Worm (Caenorhabditis elegans) whole organism, L2 larva: Measurements from ENCODE around the gene pmk-3.
"Not testable (repeated sequence)": the region's sequence is repeated elsewhere in the genome, so short reads cannot be mapped to it uniquely, and the experiment has no call there.

Experiments
- C34F6.9 ChIP-seq: fragments of 150-350 bp; optimal IDR thresholded peaks from 2 replicates; lab custom pipeline; 2014; ENCODE audit warnings: missing biosample characterization, missing genetic modification characterization
- F13H6.1 ChIP-seq: sonication (generic microtip); optimal IDR thresholded peaks from 2 replicates; lab custom pipeline; 2016; ENCODE audit warnings: missing genetic modification characterization, missing compliant biosample characterization
- Y55F3AM.14 ChIP-seq: fragments of 200-800 bp; sonication (Bioruptor generic); optimal IDR thresholded peaks from 2 replicates; lab custom pipeline; 2018; ENCODE audit warnings: mild to moderate bottlenecking, missing genetic modification characterization, missing compliant biosample characterization
- alr-1 ChIP-seq: fragments of 150-350 bp; optimal IDR thresholded peaks from 2 replicates; lab custom pipeline; 2014; ENCODE audit warnings: missing biosample characterization, missing genetic modification characterization
- ama-1 ChIP-seq: fragments of 150-350 bp; optimal IDR thresholded peaks from 2 replicates; lab custom pipeline; 2018; ENCODE audit warnings: inconsistent platforms
- blmp-1 ChIP-seq: sonication (generic microtip); optimal IDR thresholded peaks from 2 replicates; lab custom pipeline; 2017; ENCODE audit warnings: missing genetic modification characterization, mild to moderate bottlenecking, missing compliant biosample characterization, antibody characterized with exemption, moderate library complexity; ENCODE audit not compliant: insufficient read depth
- ceh-16 ChIP-seq: fragments of 150-350 bp; optimal IDR thresholded peaks from 2 replicates; lab custom pipeline; 2014; ENCODE audit warnings: missing biosample characterization, missing genetic modification characterization
- ceh-82 ChIP-seq: fragments of 150-350 bp; optimal IDR thresholded peaks from 2 replicates; lab custom pipeline; 2014; ENCODE audit warnings: missing biosample characterization, missing genetic modification characterization
- crh-2 ChIP-seq: sonication (generic microtip); optimal IDR thresholded peaks from 2 replicates; lab custom pipeline; 2017; ENCODE audit warnings: missing biosample characterization, missing genetic modification characterization
- egl-27 ChIP-seq: sonication (generic microtip); optimal IDR thresholded peaks from 3 replicates; lab custom pipeline; 2017; ENCODE audit warnings: missing biosample characterization, missing genetic modification reagents, missing genetic modification characterization
- elt-1 ChIP-seq: fragments of 150-350 bp; optimal IDR thresholded peaks from 2 replicates; lab custom pipeline; 2014; ENCODE audit warnings: missing biosample characterization, missing genetic modification characterization
- elt-3 ChIP-seq: sonication (generic microtip); optimal IDR thresholded peaks from 2 replicates; lab custom pipeline; 2017; ENCODE audit warnings: missing biosample characterization, missing genetic modification characterization
- fos-1 ChIP-seq: fragments of 150-350 bp; optimal IDR thresholded peaks from 2 replicates; lab custom pipeline; 2014; ENCODE audit warnings: missing biosample characterization, missing genetic modification characterization
- lin-11 ChIP-seq: fragments of 150-350 bp; sonication (generic microtip); optimal IDR thresholded peaks from 2 replicates; lab custom pipeline; 2014; ENCODE audit warnings: missing biosample characterization, missing genetic modification characterization, inconsistent platforms, mixed read lengths
- mab-5 ChIP-seq: fragments of 150-350 bp; optimal IDR thresholded peaks from 2 replicates; lab custom pipeline; 2014; ENCODE audit warnings: missing biosample characterization, missing genetic modification characterization
- mbf-1 ChIP-seq: sonication (generic microtip); optimal IDR thresholded peaks from 2 replicates; lab custom pipeline; 2017; ENCODE audit warnings: missing biosample characterization, missing genetic modification characterization
- mdl-1 ChIP-seq, 2 experiments: fragments of 150-350 bp in 1 of 2; sonication (generic microtip) in 1 of 2; optimal IDR thresholded peaks; 2 replicates each; lab custom pipeline; 2017; ENCODE audit warnings: missing biosample characterization in 2 of 2, missing genetic modification characterization in 2 of 2
- nhr-129 ChIP-seq: fragments of 150-350 bp; optimal IDR thresholded peaks from 2 replicates; lab custom pipeline; 2014; ENCODE audit warnings: missing biosample characterization, missing genetic modification characterization
- nhr-21 ChIP-seq: fragments of 150-350 bp; optimal IDR thresholded peaks from 2 replicates; lab custom pipeline; 2014; ENCODE audit warnings: missing biosample characterization, missing genetic modification characterization
- nhr-237 ChIP-seq: fragments of 150-350 bp; optimal IDR thresholded peaks from 2 replicates; lab custom pipeline; 2014; ENCODE audit warnings: missing biosample characterization, missing genetic modification characterization
- nhr-25 ChIP-seq: fragments of 150-350 bp; sonication (generic microtip); optimal IDR thresholded peaks from 3 replicates; lab custom pipeline; 2014; ENCODE audit warnings: missing biosample characterization, missing genetic modification characterization
- nhr-6 ChIP-seq: fragments of 150-350 bp; optimal IDR thresholded peaks from 2 replicates; lab custom pipeline; 2014; ENCODE audit warnings: missing biosample characterization, missing genetic modification characterization
- nhr-77 ChIP-seq: fragments of 150-350 bp; optimal IDR thresholded peaks from 2 replicates; lab custom pipeline; 2014; ENCODE audit warnings: missing biosample characterization, missing genetic modification characterization
- peb-1 ChIP-seq: fragments of 150-350 bp; optimal IDR thresholded peaks from 2 replicates; lab custom pipeline; 2014; ENCODE audit warnings: missing biosample characterization, missing genetic modification characterization
- sem-4 ChIP-seq: fragments of 150-350 bp; optimal IDR thresholded peaks from 2 replicates; lab custom pipeline; 2014; ENCODE audit warnings: missing biosample characterization, missing genetic modification reagents, missing genetic modification characterization
- skn-1 ChIP-seq: sonication (generic microtip); optimal IDR thresholded peaks from 2 replicates; lab custom pipeline; 2017; ENCODE audit warnings: missing biosample characterization, missing genetic modification characterization
- sma-9 ChIP-seq, 2 experiments: fragments of 150-350 bp in 1 of 2; sonication (generic microtip) in 1 of 2; optimal IDR thresholded peaks; 2 replicates each; lab custom pipeline; 2014 to 2016; ENCODE audit warnings: missing genetic modification characterization in 2 of 2, mild to moderate bottlenecking in 1 of 2, missing biosample characterization in 1 of 2, missing compliant biosample characterization in 1 of 2, missing genetic modification reagents in 1 of 2, moderate library complexity in 1 of 2
- snpc-4 ChIP-seq: fragments of 150-350 bp; optimal IDR thresholded peaks from 2 replicates; lab custom pipeline; 2014; ENCODE audit warnings: missing biosample characterization, missing genetic modification characterization
- unc-39 ChIP-seq: fragments of 150-350 bp; optimal IDR thresholded peaks from 2 replicates; lab custom pipeline; 2014; ENCODE audit warnings: missing biosample characterization, missing genetic modification characterization
- zag-1 ChIP-seq: fragments of 150-350 bp; optimal IDR thresholded peaks from 2 replicates; lab custom pipeline; 2014; ENCODE audit warnings: missing biosample characterization, missing genetic modification characterization
- ztf-1 ChIP-seq: fragments of 200-800 bp; sonication (Bioruptor generic); conservative IDR thresholded peaks from 2 replicates; pipeline ENCODE4 v1.3.6; 2022; ENCODE audit warnings: missing genetic modification characterization, missing compliant biosample characterization
- ztf-11 ChIP-seq: sonication (generic microtip); optimal IDR thresholded peaks from 2 replicates; lab custom pipeline; 2017; ENCODE audit warnings: missing biosample characterization, missing genetic modification characterization

The pmk-3 gene

ce11 chrIV:8112646-8113045 lies 26.4 kb upstream of the pmk-3 start:
- no peak for TF ChIP-seq nhr-237 (tag; lab: Kevin White, UChicago)
- TF ChIP-seq sem-4: peak; percentile 33
- no peak for TF ChIP-seq mbf-1 (tag; lab: Kevin White, UChicago)
- TF ChIP-seq, all 48 proteins: peak for 1

- TF ChIP-seq crh-2 (peak; percentile 86), sma-9 (GFP tag; optimal IDR thresholded peaks at IDR 0.05; lab: Kevin White, UChicago) (no peak), sma-9 (tag; optimal IDR thresholded peaks at IDR 0.05; lab: Kevin White, UChicago) (no peak), mab-5 (tag; lab: Kevin White, UChicago) (peak; percentile 9), mdl-1 (tag; optimal IDR thresholded peaks at IDR 0.05; lab: Kevin White, UChicago) (peak in 1 of 2 experiments; percentile 51)
Observed at ce11 chrIV:8113161-8113560, 25.9 kb upstream of the pmk-3 start, which contains the start of gene Y42H9AR.1. Y42H9AR.1 (plus strand) TSS chrIV:8113393.

- TF ChIP-seq lin-11 (tag; lab: Kevin White, UChicago): no peak
- TF ChIP-seq ztf-1 (GFP tag; lab: Robert Waterston, UW): no peak
- TF ChIP-seq ceh-82 (tag; lab: Kevin White, UChicago): no peak
- TF ChIP-seq fos-1 (tag; lab: Kevin White, UChicago): no peak
- no peak for TF ChIP-seq blmp-1
- TF ChIP-seq nhr-129 (tag; lab: Kevin White, UChicago): no peak
- TF ChIP-seq peb-1: no peak
- TF ChIP-seq F13H6.1 (tag; lab: Kevin White, UChicago): no peak
- TF ChIP-seq sma-9 (GFP tag; optimal IDR thresholded peaks at IDR 0.05; lab: Kevin White, UChicago): no peak
- TF ChIP-seq sma-9 (tag; optimal IDR thresholded peaks at IDR 0.05; lab: Kevin White, UChicago): no peak
- TF ChIP-seq elt-3: no peak
- no peak for TF ChIP-seq ama-1 (lab: Kevin White, UChicago)
- TF ChIP-seq elt-1 (tag; lab: Kevin White, UChicago): no peak
- no peak for TF ChIP-seq skn-1 (tag; lab: Kevin White, UChicago)
- no peak for TF ChIP-seq ceh-16 (tag; lab: Kevin White, UChicago)
Observed at ce11 chrIV:8114535-8114934, 24.5 kb upstream of the pmk-3 start.

ce11 chrIV:8115462-8115861 lies 23.6 kb upstream of the pmk-3 start, which contains the start of gene irld-8:
irld-8 (plus strand) TSS chrIV:8115762.
- TF ChIP-seq alr-1 (tag; lab: Kevin White, UChicago): no peak

ce11 chrIV:8118790-8119189 lies 20.2 kb upstream of the pmk-3 start, which contains the start of gene F42G8.8:
F42G8.8 (plus strand) TSS chrIV:8119090.
- TF ChIP-seq sma-9 (GFP tag; optimal IDR thresholded peaks at IDR 0.05; lab: Kevin White, UChicago): no peak
- TF ChIP-seq sma-9 (tag; optimal IDR thresholded peaks at IDR 0.05; lab: Kevin White, UChicago): no peak
- TF ChIP-seq nhr-237 (tag; lab: Kevin White, UChicago): no peak
- no peak for TF ChIP-seq egl-27 (tag; lab: Kevin White, UChicago)
- no peak for TF ChIP-seq nhr-25

- not testable (repeated sequence) for TF ChIP-seq zag-1, nhr-77, lin-11 (tag; lab: Kevin White, UChicago)
Observed at ce11 chrIV:8122349-8122748, 16.7 kb upstream of the pmk-3 start, which contains the start of gene erp-44.3. erp-44.3 (plus strand) TSS chrIV:8122649.

ce11 chrIV:8126902-8127301 lies 12.1 kb upstream of the pmk-3 start, which contains the start of gene ceph-41:
ceph-41 (plus strand) TSS chrIV:8127202.
- no peak for TF ChIP-seq nhr-6 (tag; lab: Kevin White, UChicago)
- no peak for TF ChIP-seq Y55F3AM.14 (GFP tag; lab: Kevin White, UChicago)
- TF ChIP-seq snpc-4: no peak

ce11 chrIV:8127430-8127829 lies 11.6 kb upstream of the pmk-3 start:
- TF ChIP-seq ztf-11: no peak
- no peak for TF ChIP-seq F13H6.1 (tag; lab: Kevin White, UChicago)
- TF ChIP-seq C34F6.9: no peak
- no peak for TF ChIP-seq fos-1 (tag; lab: Kevin White, UChicago)
- no peak for TF ChIP-seq unc-39
- no peak for TF ChIP-seq nhr-77 (tag; lab: Kevin White, UChicago)
- TF ChIP-seq alr-1 (tag; lab: Kevin White, UChicago): no peak
- no peak for TF ChIP-seq sma-9 (GFP tag; optimal IDR thresholded peaks at IDR 0.05; lab: Kevin White, UChicago)
- TF ChIP-seq sma-9 (tag; optimal IDR thresholded peaks at IDR 0.05; lab: Kevin White, UChicago): no peak
- no peak for TF ChIP-seq zag-1 (tag; lab: Kevin White, UChicago)
- no peak for TF ChIP-seq nhr-21 (tag; lab: Kevin White, UChicago)
- TF ChIP-seq, all 48 proteins: peak for 0
